Worm (Caenorhabditis elegans) whole organism, mixed stage, embryonic: Measurements from ENCODE around the gene T16G12.9.

ENCODE experiments used
- nhr-12 ChIP-seq: fragments of 150-350 bp; optimal IDR thresholded peaks from 2 replicates; lab custom pipeline; 2014; ENCODE audit warnings: missing biosample characterization, missing genetic modification characterization
- snpc-4 ChIP-seq: fragments of 150-350 bp; optimal IDR thresholded peaks from 2 replicates; lab custom pipeline; 2014; ENCODE audit warnings: missing biosample characterization, missing genetic modification characterization
- sptf-1 ChIP-seq: sonication (generic microtip); optimal IDR thresholded peaks from 2 replicates; lab custom pipeline; 2017; ENCODE audit warnings: mild to moderate bottlenecking, missing genetic modification characterization, moderate library complexity, missing compliant biosample characterization
- unc-62 ChIP-seq: fragments of 150-350 bp; optimal IDR thresholded peaks from 2 replicates; lab custom pipeline; 2014; ENCODE audit warnings: missing biosample characterization, missing genetic modification reagents, missing genetic modification characterization
- ztf-11 ChIP-seq: fragments of 150-350 bp; optimal IDR thresholded peaks from 2 replicates; lab custom pipeline; 2014; ENCODE audit warnings: missing biosample characterization, missing genetic modification characterization

- TF ChIP-seq snpc-4 (tag; lab: Kevin White, UChicago) (no peak), sptf-1 (tag; lab: Kevin White, UChicago) (no peak), ztf-11 (tag; lab: Kevin White, UChicago) (no peak), nhr-12 (tag; lab: Kevin White, UChicago) (no peak), unc-62 (no peak)
These were observed 7.9 kb upstream of the T16G12.9 start, which contains the start of gene T16H12.2 for ce11 chrIII:10085983-10086382.
